Worm (Caenorhabditis elegans): ENCODE measurements around the gene C05B5.5.

The C05B5.5 gene

DNA sequence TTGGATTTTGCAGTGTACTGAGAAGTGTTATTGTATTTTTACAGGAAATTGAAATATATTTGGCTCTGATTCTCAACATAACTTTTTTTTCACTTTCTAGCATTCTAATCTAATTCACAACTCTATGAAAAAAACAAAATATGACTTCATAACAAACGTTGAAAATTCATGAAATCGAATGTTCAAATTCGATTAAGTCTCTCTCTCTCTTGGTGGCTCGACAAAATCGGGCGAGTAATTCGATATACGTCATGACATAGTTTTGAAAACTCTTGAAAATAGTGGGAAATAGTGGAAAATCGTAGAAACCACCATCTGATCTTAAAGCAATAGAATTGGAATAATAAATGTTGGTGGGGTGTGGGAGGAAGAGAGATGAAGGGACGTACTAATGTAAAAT is 16.8 kb downstream of the C05B5.5 start:
- TF ChIP-seq fos-1 (tag; optimal IDR thresholded peaks at IDR 0.05) (no peak), nhr-12 (tag; optimal IDR thresholded peaks at IDR 0.05) (no peak), F13H6.1 (tag; optimal IDR thresholded peaks at IDR 0.05) (no peak), nhr-21 (tag; optimal IDR thresholded peaks at IDR 0.05) (no peak), elt-3 (tag; optimal IDR thresholded peaks at IDR 0.05) (no peak), blmp-1 (tag; optimal IDR thresholded peaks at IDR 0.05; ENCODE audit: insufficient read depth) (no peak), sma-9 (GFP tag; optimal IDR thresholded peaks at IDR 0.05) (no peak), sma-9 (tag; optimal IDR thresholded peaks at IDR 0.05) (no peak), ama-1 (optimal IDR thresholded peaks at IDR 0.05) (no peak), mbf-1 (tag; optimal IDR thresholded peaks at IDR 0.05) (no peak), nhr-6 (tag; optimal IDR thresholded peaks at IDR 0.05) (no peak), unc-62 (GFP tag; optimal IDR thresholded peaks at IDR 0.05) (no peak), unc-55 (GFP tag; optimal IDR thresholded peaks at IDR 0.05) (no peak)

DNA sequence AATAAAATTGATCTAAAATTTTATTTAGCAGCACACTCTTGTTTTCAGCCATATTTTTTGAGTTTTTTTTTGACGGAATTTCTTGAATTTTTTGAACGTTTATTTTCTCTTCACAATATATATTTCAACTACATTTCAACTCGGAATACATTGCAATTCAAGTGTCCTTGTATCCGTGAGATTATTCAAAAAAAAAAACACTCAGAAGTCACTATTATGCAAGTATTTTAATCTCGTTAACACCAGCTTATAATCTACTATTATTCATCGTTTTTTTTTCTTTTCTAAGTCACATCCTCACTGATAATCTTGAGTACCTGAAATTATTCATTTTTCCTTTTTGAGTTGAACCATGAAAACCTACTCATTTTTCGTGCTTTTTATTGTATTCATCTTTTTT is 22.3 kb downstream of the C05B5.5 start, which contains the start of gene ins-21:
TSS of gene ins-21 (plus strand) at position 301 of the 400 bp plus-strand sequence.
- TF ChIP-seq lin-11 (tag; optimal IDR thresholded peaks at IDR 0.05) (no peak), unc-55 (GFP tag; optimal IDR thresholded peaks at IDR 0.05) (no peak), nhr-23 (tag; optimal IDR thresholded peaks at IDR 0.05) (no peak), snpc-4 (tag; optimal IDR thresholded peaks at IDR 0.05) (no peak), sma-3 (GFP tag; optimal IDR thresholded peaks at IDR 0.05) (no peak), mdl-1 (tag; optimal IDR thresholded peaks at IDR 0.05) (no peak), alr-1 (tag; optimal IDR thresholded peaks at IDR 0.05) (no peak), C34F6.9 (tag; optimal IDR thresholded peaks at IDR 0.05) (no peak), nhr-129 (tag; optimal IDR thresholded peaks at IDR 0.05) (no peak), ztf-4 (tag; optimal IDR thresholded peaks at IDR 0.05) (no peak), mbf-1 (tag; optimal IDR thresholded peaks at IDR 0.05) (no peak), ztf-1 (GFP tag; conservative IDR thresholded peaks at IDR 0.05) (no peak), sem-4 (tag; optimal IDR thresholded peaks at IDR 0.05) (no peak)

DNA sequence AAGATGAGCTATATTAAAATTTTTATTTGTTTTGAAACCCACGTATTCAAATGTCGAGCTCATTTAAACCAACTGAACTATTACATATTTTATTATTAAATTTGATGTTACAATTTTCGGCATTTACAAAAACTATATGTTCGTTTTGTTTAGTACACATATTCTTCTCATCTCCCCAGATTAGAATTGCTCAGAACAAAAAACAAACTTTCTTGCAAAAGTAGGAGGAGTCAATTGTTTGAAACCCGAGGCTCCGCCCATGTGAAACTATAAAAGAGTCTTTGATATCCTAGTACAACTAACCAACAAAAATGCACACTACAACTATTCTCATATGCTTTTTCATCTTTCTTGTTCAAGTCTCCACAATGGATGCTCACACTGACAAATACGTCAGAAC is 24.8 kb downstream of the C05B5.5 start, which contains the start of gene ins-22:
TSS of gene ins-22 (plus strand) at position 301 of the 400 bp plus-strand sequence.
- TF ChIP-seq lin-11 (tag; optimal IDR thresholded peaks at IDR 0.05) (no peak), blmp-1 (tag; optimal IDR thresholded peaks at IDR 0.05; ENCODE audit: insufficient read depth) (no peak), mab-5 (tag; optimal IDR thresholded peaks at IDR 0.05) (no peak), unc-55 (GFP tag; optimal IDR thresholded peaks at IDR 0.05) (no peak), F13H6.1 (tag; optimal IDR thresholded peaks at IDR 0.05) (no peak), lsy-2 (tag; optimal IDR thresholded peaks at IDR 0.05) (no peak), R02D3.7 (tag; optimal IDR thresholded peaks at IDR 0.05) (no peak), zag-1 (tag; optimal IDR thresholded peaks at IDR 0.05) (no peak), nhr-77 (tag; optimal IDR thresholded peaks at IDR 0.05) (no peak), nhr-6 (tag; optimal IDR thresholded peaks at IDR 0.05) (no peak), nhr-21 (tag; optimal IDR thresholded peaks at IDR 0.05) (no peak), lin-13 (GFP tag; optimal IDR thresholded peaks at IDR 0.05) (no peak), sem-4 (tag; optimal IDR thresholded peaks at IDR 0.05) (no peak), nhr-23 (tag; optimal IDR thresholded peaks at IDR 0.05) (no peak), ztf-4 (tag; optimal IDR thresholded peaks at IDR 0.05) (no peak), peb-1 (tag; optimal IDR thresholded peaks at IDR 0.05) (no peak), nhr-12 (tag; optimal IDR thresholded peaks at IDR 0.05) (no peak), elt-3 (tag; optimal IDR thresholded peaks at IDR 0.05) (no peak)

DNA sequence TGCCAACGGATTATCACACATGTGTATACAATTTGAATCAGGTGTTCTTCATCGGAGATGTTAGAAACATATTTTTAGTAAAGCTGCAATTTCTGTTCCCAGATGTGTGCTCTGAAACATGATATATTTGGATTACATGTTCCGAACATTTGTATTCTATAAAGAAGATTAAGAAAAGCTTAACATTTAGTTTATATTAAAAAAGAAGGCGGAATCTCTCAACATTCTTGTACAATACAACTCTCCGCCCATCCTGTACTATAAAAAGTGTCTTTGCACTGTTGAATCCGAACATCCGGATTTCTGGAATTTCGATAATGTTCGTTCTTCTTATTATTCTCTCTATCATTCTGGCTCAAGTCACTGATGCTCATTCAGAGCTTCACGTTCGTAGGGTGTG is 26.8 kb downstream of the C05B5.5 start, which contains the start of gene ins-23:
TSS of gene ins-23 (plus strand) at position 301 of the 400 bp plus-strand sequence.
- TF ChIP-seq Y55F3AM.14 (GFP tag; optimal IDR thresholded peaks at IDR 0.05) (no peak), alr-1 (tag; optimal IDR thresholded peaks at IDR 0.05) (no peak), lin-13 (GFP tag; optimal IDR thresholded peaks at IDR 0.05) (no peak), ceh-82 (tag; optimal IDR thresholded peaks at IDR 0.05) (no peak), peb-1 (tag; optimal IDR thresholded peaks at IDR 0.05) (no peak), ztf-4 (tag; optimal IDR thresholded peaks at IDR 0.05) (no peak), mab-5 (tag; optimal IDR thresholded peaks at IDR 0.05) (no peak), crh-2 (tag; optimal IDR thresholded peaks at IDR 0.05) (no peak), R02D3.7 (tag; optimal IDR thresholded peaks at IDR 0.05) (no peak), egl-27 (tag; optimal IDR thresholded peaks at IDR 0.05) (no peak), nhr-11 (tag; optimal IDR thresholded peaks at IDR 0.05) (no peak), unc-55 (GFP tag; optimal IDR thresholded peaks at IDR 0.05) (no peak), ztf-11 (tag; optimal IDR thresholded peaks at IDR 0.05) (no peak), lin-39 (tag; optimal IDR thresholded peaks at IDR 0.05) (no peak), elt-3 (tag; optimal IDR thresholded peaks at IDR 0.05) (no peak), lsy-2 (tag; optimal IDR thresholded peaks at IDR 0.05) (no peak), nhr-129 (tag; optimal IDR thresholded peaks at IDR 0.05) (no peak)

Measured in whole organism, L2 larva.